Fruit fly (Drosophila melanogaster) whole organism, embryonic: ENCODE measurements around the gene SecCl.
A peak's percentile ranks its signal among the peaks of the same experiment; 100 is the strongest.

Experiments used
- Ada2b ChIP-seq: fragments of 200-800 bp; sonication (Bioruptor generic); IDR thresholded peaks from 2 replicates; pipeline ENCODE4 v1.3.6; 2022; ENCODE audit warnings: missing biosample characterization, missing genetic modification characterization
- B-H1 ChIP-seq: fragments of 200-800 bp; sonication (Bioruptor generic); IDR thresholded peaks from 3 replicates; pipeline ENCODE4 v1.3.6; 2022; ENCODE audit warnings: missing biosample characterization, missing genetic modification characterization
- C15 ChIP-seq: fragments of 200-800 bp; sonication (Bioruptor generic); IDR thresholded peaks from 3 replicates; pipeline ENCODE4 v1.3.6; 2022; ENCODE audit warnings: missing biosample characterization, missing genetic modification characterization
- CG10209 ChIP-seq: fragments of 200-800 bp; sonication (Bioruptor generic); optimal IDR thresholded peaks from 3 replicates; lab custom pipeline; 2017; ENCODE audit warnings: missing biosample characterization, mild to moderate bottlenecking, missing genetic modification characterization, missing genetic modification reagents
- CG10274 ChIP-seq: fragments of 200-800 bp; sonication (Bioruptor generic); optimal IDR thresholded peaks from 3 replicates; lab custom pipeline; 2017; ENCODE audit warnings: missing biosample characterization, mild to moderate bottlenecking, missing genetic modification characterization
- CG11504 ChIP-seq: fragments of 200-800 bp; sonication (Bioruptor generic); optimal IDR thresholded peaks from 3 replicates; lab custom pipeline; 2019; ENCODE audit warnings: missing biosample characterization, mild to moderate bottlenecking, missing genetic modification characterization, moderate library complexity
- CG11723 ChIP-seq: fragments of 200-800 bp; sonication (Bioruptor generic); optimal IDR thresholded peaks from 2 replicates; lab custom pipeline; 2017; ENCODE audit warnings: missing biosample characterization, mild to moderate bottlenecking, missing genetic modification characterization
- CG14860 ChIP-seq: fragments of 200-800 bp; sonication (Bioruptor generic); IDR thresholded peaks from 3 replicates; pipeline ENCODE4 v1.3.6; 2022; ENCODE audit warnings: missing biosample characterization, missing genetic modification characterization; ENCODE audit not compliant: partially characterized antibody
- CG14965 ChIP-seq: fragments of 200-800 bp; sonication (Bioruptor generic); optimal IDR thresholded peaks from 2 replicates; lab custom pipeline; 2016; ENCODE audit warnings: missing biosample characterization, missing genetic modification characterization, borderline replicate concordance
- CG15073 ChIP-seq: fragments of 200-800 bp; sonication (Bioruptor generic); optimal IDR thresholded peaks from 2 replicates; lab custom pipeline; 2016; ENCODE audit warnings: missing biosample characterization, missing genetic modification characterization
- CG15479 ChIP-seq: fragments of 200-800 bp; sonication (Bioruptor generic); optimal IDR thresholded peaks from 3 replicates; lab custom pipeline; 2019; ENCODE audit warnings: missing biosample characterization, mild to moderate bottlenecking, missing genetic modification characterization, moderate library complexity
- CG17568 ChIP-seq: fragments of 200-800 bp; sonication (Bioruptor generic); optimal IDR thresholded peaks from 2 replicates; lab custom pipeline; 2018; ENCODE audit warnings: missing biosample characterization, mild to moderate bottlenecking, missing genetic modification characterization, moderate library complexity
- CG30403 ChIP-seq: fragments of 200-800 bp; sonication (Bioruptor generic); optimal IDR thresholded peaks from 3 replicates; lab custom pipeline; 2016; ENCODE audit warnings: missing biosample characterization, missing genetic modification characterization
- CG32532 ChIP-seq: fragments of 200-800 bp; sonication (Bioruptor generic); IDR thresholded peaks from 2 replicates; pipeline ENCODE4 v1.3.6; 2022; ENCODE audit warnings: missing biosample characterization, missing genetic modification characterization
- CG3838 ChIP-seq: fragments of 200-800 bp; sonication (Bioruptor generic); optimal IDR thresholded peaks from 3 replicates; lab custom pipeline; 2016; ENCODE audit warnings: missing biosample characterization, missing genetic modification characterization
- CG42726 ChIP-seq: fragments of 200-800 bp; sonication (Bioruptor generic); IDR thresholded peaks from 2 replicates; pipeline ENCODE4 v1.3.6; 2022; ENCODE audit warnings: missing biosample characterization, missing genetic modification characterization; ENCODE audit not compliant: partially characterized antibody
- CG4617 ChIP-seq: fragments of 200-800 bp; sonication (Bioruptor generic); optimal IDR thresholded peaks from 3 replicates; lab custom pipeline; 2016; ENCODE audit warnings: missing biosample characterization, missing genetic modification characterization, borderline replicate concordance
- CG4707 ChIP-seq: fragments of 200-800 bp; sonication (Bioruptor generic); optimal IDR thresholded peaks from 2 replicates; lab custom pipeline; 2018; ENCODE audit warnings: missing biosample characterization, mild to moderate bottlenecking, missing genetic modification characterization, moderate library complexity
- CG4854 ChIP-seq: fragments of 200-800 bp; sonication (Bioruptor generic); optimal IDR thresholded peaks from 2 replicates; lab custom pipeline; 2016; ENCODE audit warnings: missing biosample characterization, missing genetic modification characterization, inconsistent platforms
- CG6272 ChIP-seq: fragments of 200-800 bp; sonication (Bioruptor generic); IDR thresholded peaks from 2 replicates; pipeline ENCODE4 v1.3.6; 2022; ENCODE audit warnings: missing biosample characterization, missing genetic modification characterization
- CG6854 ChIP-seq: fragments of 200-800 bp; sonication (Bioruptor generic); optimal IDR thresholded peaks from 3 replicates; lab custom pipeline; 2017; ENCODE audit warnings: missing biosample characterization, mild to moderate bottlenecking, missing genetic modification characterization
- CG7839 ChIP-seq: fragments of 200-800 bp; sonication (Bioruptor generic); optimal IDR thresholded peaks from 3 replicates; lab custom pipeline; 2018; ENCODE audit warnings: missing biosample characterization, mild to moderate bottlenecking, missing genetic modification characterization, moderate library complexity
- CG8924 ChIP-seq: fragments of 200-800 bp; optimal IDR thresholded peaks from 3 replicates; lab custom pipeline; 2019; ENCODE audit warnings: missing biosample characterization, mild to moderate bottlenecking, missing genetic modification characterization, moderate library complexity
- D19A ChIP-seq: fragments of 200-800 bp; optimal IDR thresholded peaks from 3 replicates; lab custom pipeline; 2019; ENCODE audit warnings: missing biosample characterization, mild to moderate bottlenecking, missing genetic modification characterization, moderate library complexity
- Dad ChIP-seq: fragments of 200-800 bp; sonication (Bioruptor generic); optimal IDR thresholded peaks from 3 replicates; lab custom pipeline; 2016; ENCODE audit warnings: missing biosample characterization, missing genetic modification characterization
- Doc3 ChIP-seq: fragments of 200-800 bp; sonication (Bioruptor generic); IDR thresholded peaks from 3 replicates; pipeline ENCODE4 v1.3.6; 2022; ENCODE audit warnings: missing biosample characterization, missing genetic modification characterization; ENCODE audit not compliant: partially characterized antibody
- Fer3 ChIP-seq: fragments of 200-800 bp; sonication (Bioruptor generic); optimal IDR thresholded peaks from 2 replicates; lab custom pipeline; 2018; ENCODE audit warnings: missing biosample characterization, mild to moderate bottlenecking, missing genetic modification characterization, moderate library complexity
- Gsc ChIP-seq: fragments of 200-800 bp; sonication (Bioruptor generic); IDR thresholded peaks from 2 replicates; pipeline ENCODE4 v1.3.6; 2022; ENCODE audit warnings: missing biosample characterization, missing genetic modification characterization
- HLH54F ChIP-seq: fragments of 200-800 bp; sonication (Bioruptor generic); optimal IDR thresholded peaks from 3 replicates; lab custom pipeline; 2016; ENCODE audit warnings: missing biosample characterization, missing genetic modification characterization
- Hr39 ChIP-seq: fragments of >200 bp; optimal IDR thresholded peaks from 2 replicates; lab custom pipeline; 2017
- Med ChIP-seq: fragments of 200-800 bp; sonication (Bioruptor generic); peaks from one replicate; lab custom pipeline; 2016; ENCODE audit warnings: missing biosample characterization, missing genetic modification characterization, mild to moderate bottlenecking, inconsistent platforms, moderate library complexity
- Optix ChIP-seq: fragments of 200-800 bp; sonication (Bioruptor generic); IDR thresholded peaks from 3 replicates; pipeline ENCODE4 v1.3.6; 2022; ENCODE audit warnings: missing biosample characterization, missing genetic modification characterization
- PHDP ChIP-seq: fragments of 200-800 bp; sonication (Bioruptor generic); optimal IDR thresholded peaks from 3 replicates; lab custom pipeline; 2018; ENCODE audit warnings: missing biosample characterization, mild to moderate bottlenecking, missing genetic modification characterization, moderate library complexity
- Sry-β ChIP-seq: fragments of 200-800 bp; sonication (Bioruptor generic); optimal IDR thresholded peaks from 2 replicates; lab custom pipeline; 2018; ENCODE audit warnings: missing biosample characterization, mild to moderate bottlenecking, missing genetic modification characterization, moderate library complexity
- chn ChIP-seq: fragments of 200-800 bp; sonication (Bioruptor generic); optimal IDR thresholded peaks from 2 replicates; lab custom pipeline; 2016; ENCODE audit warnings: missing biosample characterization, missing genetic modification characterization
- fu2 ChIP-seq: fragments of 200-800 bp; sonication (Bioruptor generic); optimal IDR thresholded peaks from 2 replicates; lab custom pipeline; 2016; ENCODE audit warnings: missing biosample characterization, missing genetic modification characterization
- her ChIP-seq: fragments of 200-800 bp; sonication (Bioruptor generic); optimal IDR thresholded peaks from 2 replicates; lab custom pipeline; 2016; ENCODE audit warnings: missing biosample characterization, missing genetic modification characterization
- klu ChIP-seq: fragments of 200-800 bp; sonication (Bioruptor generic); IDR thresholded peaks from 2 replicates; pipeline ENCODE4 v1.3.6; 2022; ENCODE audit warnings: missing biosample characterization, missing genetic modification characterization
- lola ChIP-seq, 3 experiments: fragments of >200 bp in 2 of 3; fragments of 200-800 bp in 1 of 3; sonication (Bioruptor generic) in 1 of 3; optimal IDR thresholded peaks; 2 replicates each; lab custom pipeline; 2017 to 2019; ENCODE audit warnings: missing biosample characterization in 3 of 3, missing genetic modification characterization in 3 of 3, mild to moderate bottlenecking in 1 of 3, moderate library complexity in 1 of 3
- nerfin-2 ChIP-seq: fragments of 200-800 bp; sonication (Bioruptor generic); IDR thresholded peaks from 2 replicates; pipeline ENCODE4 v1.3.6; 2022; ENCODE audit warnings: missing biosample characterization, missing genetic modification characterization; ENCODE audit not compliant: partially characterized antibody
- nmo ChIP-seq: fragments of 200-800 bp; sonication (Bioruptor generic); optimal IDR thresholded peaks from 2 replicates; lab custom pipeline; 2018; ENCODE audit warnings: missing biosample characterization, mild to moderate bottlenecking, missing genetic modification characterization, moderate library complexity
- prd ChIP-seq, 3 experiments: fragments of >200 bp in 2 of 3; fragments of 200-800 bp in 1 of 3; sonication (Bioruptor generic) in 1 of 3; optimal IDR thresholded peaks in 2 of 3; IDR thresholded peaks in 1 of 3; 2 replicates in 2 of 3; 3 replicates in 1 of 3; pipeline versions ENCODE4 v1.3.6 to Lab custom; 2017 to 2022; ENCODE audit warnings: missing biosample characterization in 1 of 3, missing genetic modification characterization in 1 of 3
- pros ChIP-seq: fragments of 200-800 bp; sonication (Bioruptor generic); optimal IDR thresholded peaks from 3 replicates; lab custom pipeline; 2019; ENCODE audit warnings: missing biosample characterization, mild to moderate bottlenecking, missing genetic modification characterization, moderate library complexity
- ro ChIP-seq: fragments of 200-800 bp; sonication (Bioruptor generic); IDR thresholded peaks from 2 replicates; pipeline ENCODE4 v1.3.6; 2022; ENCODE audit warnings: missing biosample characterization, missing genetic modification characterization
- salm ChIP-seq: fragments of 200-800 bp; sonication (Bioruptor generic); optimal IDR thresholded peaks from 2 replicates; lab custom pipeline; 2018; ENCODE audit warnings: missing biosample characterization, mild to moderate bottlenecking, missing genetic modification characterization
- sc ChIP-seq, 3 experiments: fragments of >200 bp in 2 of 3; fragments of 200-800 bp in 1 of 3; sonication (Bioruptor generic) in 1 of 3; optimal IDR thresholded peaks; 2 replicates in 2 of 3; 3 replicates in 1 of 3; lab custom pipeline; 2017; ENCODE audit warnings: mild to moderate bottlenecking in 1 of 3, missing biosample characterization in 1 of 3, missing genetic modification characterization in 1 of 3, missing genetic modification reagents in 1 of 3
- sisA ChIP-seq: fragments of 200-800 bp; sonication (Bioruptor generic); IDR thresholded peaks from 2 replicates; pipeline ENCODE4 v1.3.6; 2022; ENCODE audit warnings: missing biosample characterization, missing genetic modification characterization
- toy ChIP-seq: fragments of 200-800 bp; sonication (Bioruptor generic); IDR thresholded peaks from 2 replicates; pipeline ENCODE4 v1.3.6; 2022; ENCODE audit warnings: missing biosample characterization, missing genetic modification characterization

Gene SecCl

DNA sequence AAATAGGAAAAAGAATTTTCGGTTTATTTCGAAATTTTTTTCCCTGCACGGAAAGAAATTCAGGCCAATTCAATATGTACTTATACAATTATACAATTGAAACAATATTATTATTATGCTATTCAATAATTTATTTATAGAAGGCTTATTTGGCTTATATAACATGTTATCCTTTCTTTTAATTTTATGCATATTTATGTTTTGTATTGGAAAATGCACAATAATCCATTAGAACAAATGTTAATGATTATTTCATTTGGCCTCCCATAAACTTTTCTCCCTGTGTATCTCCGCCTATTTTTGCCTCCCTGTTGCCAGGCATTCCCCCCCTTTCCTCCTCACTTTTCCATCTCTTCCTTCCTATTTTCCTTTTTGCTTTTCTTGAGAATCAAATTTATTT lies 22.0 kb upstream of the SecCl start (continued):
- TF ChIP-seq CG30403 (peak; percentile 44), CG11504 (tag; lab: Kevin White, UChicago) (peak; percentile 55), CG4707 (GFP tag; lab: Kevin White, UChicago) (no peak), PHDP (peak; percentile 35)

dm6 chr3L:17457695-17458242 lies 12.2 kb upstream of the SecCl start:
- TF ChIP-seq CG14860 (no peak), Dad (GFP tag; lab: Kevin White, UChicago) (no peak), Doc3 (GFP tag; lab: Robert Waterston, UW) (no peak), her (GFP tag; lab: Kevin White, UChicago) (no peak), Fer3 (tag; lab: Kevin White, UChicago) (no peak), toy (GFP tag; lab: Robert Waterston, UW) (no peak), Gsc (no peak), Optix (GFP tag; lab: Robert Waterston, UW) (no peak), sisA (no peak), sc (optimal IDR thresholded peaks at IDR 0.05; lab: Kevin White, UChicago) (no peak), sc (GFP tag; optimal IDR thresholded peaks at IDR 0.05; lab: Kevin White, UChicago) (no peak), B-H1 (GFP tag; lab: Robert Waterston, UW) (no peak), ro (GFP tag; lab: Robert Waterston, UW) (no peak), CG7839 (tag; lab: Kevin White, UChicago) (peak; percentile 24), CG15073 (GFP tag; lab: Kevin White, UChicago) (no peak), CG4854 (GFP tag; lab: Kevin White, UChicago) (no peak), prd (optimal IDR thresholded peaks at IDR 0.05; lab: Kevin White, UChicago) (no peak), prd (GFP tag; IDR thresholded peaks at IDR 0.05; lab: Robert Waterston, UW) (peak; percentile 29; the same call in 1 of the 3 replicates), CG42726 (no peak), D19A (tag; lab: Kevin White, UChicago) (peak; percentile 52), fu2 (GFP tag; lab: Kevin White, UChicago) (no peak), klu (no peak), CG15479 (no peak), CG17568 (GFP tag; lab: Kevin White, UChicago) (no peak), Med (GFP tag; lab: Kevin White, UChicago) (peak; percentile 30), nmo (GFP tag; lab: Kevin White, UChicago) (peak; percentile 31), CG4617 (no peak), CG3838 (GFP tag; lab: Kevin White, UChicago) (no peak), nerfin-2 (GFP tag; lab: Robert Waterston, UW) (no peak), Ada2b (no peak), Hr39 (lab: Kevin White, UChicago) (no peak), CG8924 (peak; percentile 28), salm (tag; lab: Kevin White, UChicago) (no peak), CG14965 (no peak), CG11723 (GFP tag; lab: Kevin White, UChicago) (no peak), CG32532 (no peak), pros (GFP tag; lab: Kevin White, UChicago) (peak; percentile 50), CG10209 (GFP tag; lab: Kevin White, UChicago) (peak; percentile 37), Sry-β (peak; percentile 31), lola (GFP tag; optimal IDR thresholded peaks at IDR 0.05; lab: Kevin White, UChicago) (peak in 1 of 3 experiments; percentile 18), C15 (GFP tag; lab: Robert Waterston, UW) (no peak), chn (GFP tag; lab: Kevin White, UChicago) (no peak), CG6854 (GFP tag; lab: Kevin White, UChicago) (no peak), HLH54F (GFP tag; lab: Kevin White, UChicago) (no peak), CG6272 (no peak), CG10274 (GFP tag; lab: Kevin White, UChicago) (no peak)
